Fruit fly (Drosophila melanogaster) whole organism, embryonic: Measurements from ENCODE around the gene CG46430.

Experiments
- CG11504 ChIP-seq: fragments of 200-800 bp; sonication (Bioruptor generic); optimal IDR thresholded peaks from 3 replicates; lab custom pipeline; 2019; ENCODE audit warnings: missing biosample characterization, mild to moderate bottlenecking, missing genetic modification characterization, moderate library complexity
- CG11695 ChIP-seq: fragments of 200-800 bp; sonication (Bioruptor generic); IDR thresholded peaks from 3 replicates; pipeline ENCODE4 v1.3.6; 2022; ENCODE audit warnings: missing biosample characterization, missing genetic modification characterization
- CG11696 ChIP-seq: fragments of 200-800 bp; sonication (Bioruptor generic); IDR thresholded peaks from 2 replicates; pipeline ENCODE4 v1.3.6; 2022; ENCODE audit warnings: missing biosample characterization, missing genetic modification characterization
- CG12391 ChIP-seq: fragments of 200-800 bp; sonication (Bioruptor generic); optimal IDR thresholded peaks from 3 replicates; lab custom pipeline; 2018; ENCODE audit warnings: missing biosample characterization, mild to moderate bottlenecking, missing genetic modification characterization, moderate library complexity
- CG13424 ChIP-seq: fragments of 200-800 bp; sonication (Bioruptor generic); optimal IDR thresholded peaks from 2 replicates; lab custom pipeline; 2019; ENCODE audit warnings: missing biosample characterization, mild to moderate bottlenecking, missing genetic modification characterization, moderate library complexity
- CG14050 ChIP-seq: fragments of 200-800 bp; sonication (Bioruptor generic); IDR thresholded peaks from 3 replicates; pipeline ENCODE4 v1.3.6; 2022; ENCODE audit warnings: missing biosample characterization, missing genetic modification characterization
- CG14441 ChIP-seq: fragments of 200-800 bp; sonication (Bioruptor generic); IDR thresholded peaks from 2 replicates; pipeline ENCODE4 v1.3.6; 2022; ENCODE audit warnings: missing biosample characterization, missing genetic modification characterization
- CG14667 ChIP-seq: fragments of 200-800 bp; sonication (Bioruptor generic); IDR thresholded peaks from 2 replicates; pipeline ENCODE4 v1.3.6; 2022; ENCODE audit warnings: missing biosample characterization, missing genetic modification characterization
- CG15073 ChIP-seq: fragments of 200-800 bp; sonication (Bioruptor generic); optimal IDR thresholded peaks from 2 replicates; lab custom pipeline; 2016; ENCODE audit warnings: missing biosample characterization, missing genetic modification characterization
- CG15601 ChIP-seq: fragments of 200-800 bp; sonication (Bioruptor generic); optimal IDR thresholded peaks from 3 replicates; lab custom pipeline; 2019; ENCODE audit warnings: missing biosample characterization, mild to moderate bottlenecking, missing genetic modification characterization, moderate library complexity
- CG17829 ChIP-seq: fragments of 200-800 bp; optimal IDR thresholded peaks from 2 replicates; lab custom pipeline; 2019; ENCODE audit warnings: missing biosample characterization, mild to moderate bottlenecking, missing genetic modification characterization, moderate library complexity
- CG1832 ChIP-seq: fragments of 200-800 bp; sonication (Bioruptor generic); optimal IDR thresholded peaks from 2 replicates; lab custom pipeline; 2017; ENCODE audit warnings: missing biosample characterization, mild to moderate bottlenecking, missing genetic modification characterization, inconsistent platforms
- CG18476 ChIP-seq: fragments of 200-800 bp; sonication (Bioruptor generic); optimal IDR thresholded peaks from 2 replicates; lab custom pipeline; 2016; ENCODE audit warnings: missing biosample characterization, mild to moderate bottlenecking, missing genetic modification characterization
- CG18599 ChIP-seq: fragments of 200-800 bp; sonication (Bioruptor generic); optimal IDR thresholded peaks from 3 replicates; lab custom pipeline; 2017; ENCODE audit warnings: missing biosample characterization, missing genetic modification characterization, mild to moderate bottlenecking, moderate library complexity, missing genetic modification reagents
- CG2712 ChIP-seq: fragments of 200-800 bp; optimal IDR thresholded peaks from 3 replicates; lab custom pipeline; 2019; ENCODE audit warnings: missing biosample characterization, mild to moderate bottlenecking, missing genetic modification characterization, moderate library complexity
- CG2889 ChIP-seq: fragments of 200-800 bp; sonication (Bioruptor generic); IDR thresholded peaks from 3 replicates; pipeline ENCODE4 v1.3.6; 2022; ENCODE audit warnings: missing biosample characterization, missing genetic modification characterization
- CG4282 ChIP-seq: fragments of 200-800 bp; sonication (Bioruptor generic); optimal IDR thresholded peaks from 2 replicates; lab custom pipeline; 2016; ENCODE audit warnings: missing biosample characterization, missing genetic modification characterization
- CG4707 ChIP-seq: fragments of 200-800 bp; sonication (Bioruptor generic); optimal IDR thresholded peaks from 2 replicates; lab custom pipeline; 2018; ENCODE audit warnings: missing biosample characterization, mild to moderate bottlenecking, missing genetic modification characterization, moderate library complexity
- CG8089 ChIP-seq: fragments of 200-800 bp; sonication (Bioruptor generic); optimal IDR thresholded peaks from 3 replicates; lab custom pipeline; 2016; ENCODE audit warnings: missing biosample characterization, missing genetic modification characterization
- CG8281 ChIP-seq: fragments of 200-800 bp; sonication (Bioruptor generic); optimal IDR thresholded peaks from 2 replicates; lab custom pipeline; 2018; ENCODE audit warnings: missing biosample characterization, mild to moderate bottlenecking, missing genetic modification characterization, moderate library complexity
- CTCF ChIP-seq: fragments of 200-800 bp; sonication (Bioruptor generic); optimal IDR thresholded peaks from 2 replicates; lab custom pipeline; 2017; ENCODE audit warnings: missing biosample characterization, mild to moderate bottlenecking, missing genetic modification characterization, moderate library complexity
- Deaf1 ChIP-seq: fragments of 200-800 bp; optimal IDR thresholded peaks from 3 replicates; lab custom pipeline; 2019; ENCODE audit warnings: missing biosample characterization, mild to moderate bottlenecking, missing genetic modification characterization, moderate library complexity
- Doc3 ChIP-seq: fragments of 200-800 bp; sonication (Bioruptor generic); IDR thresholded peaks from 3 replicates; pipeline ENCODE4 v1.3.6; 2022; ENCODE audit warnings: missing biosample characterization, missing genetic modification characterization; ENCODE audit not compliant: partially characterized antibody
- E2f2 ChIP-seq: fragments of 200-800 bp; sonication (Bioruptor generic); IDR thresholded peaks from 2 replicates; pipeline ENCODE4 v1.3.6; 2022; ENCODE audit warnings: missing biosample characterization, missing genetic modification characterization
- GATAe ChIP-seq: fragments of 200-800 bp; sonication (Bioruptor generic); conservative IDR thresholded peaks from 2 replicates; pipeline ENCODE4 v1.3.6; 2022; ENCODE audit warnings: missing biosample characterization, missing genetic modification characterization
- HLH54F ChIP-seq: fragments of 200-800 bp; sonication (Bioruptor generic); optimal IDR thresholded peaks from 3 replicates; lab custom pipeline; 2016; ENCODE audit warnings: missing biosample characterization, missing genetic modification characterization
- Kr ChIP-seq: fragments of 200-800 bp; sonication (Bioruptor generic); optimal IDR thresholded peaks from 2 replicates; lab custom pipeline; 2017; ENCODE audit warnings: missing biosample characterization, mild to moderate bottlenecking, missing genetic modification characterization
- MTF-1 ChIP-seq: fragments of 200-800 bp; sonication (Bioruptor generic); optimal IDR thresholded peaks from 2 replicates; lab custom pipeline; 2018; ENCODE audit warnings: missing biosample characterization, mild to moderate bottlenecking, missing genetic modification characterization, borderline replicate concordance
- Med ChIP-seq: fragments of 200-800 bp; sonication (Bioruptor generic); peaks from one replicate; lab custom pipeline; 2016; ENCODE audit warnings: missing biosample characterization, missing genetic modification characterization, mild to moderate bottlenecking, inconsistent platforms, moderate library complexity
- Nf-YA ChIP-seq: fragments of 200-800 bp; sonication (Bioruptor generic); IDR thresholded peaks from 2 replicates; pipeline ENCODE4 v1.3.6; 2022; ENCODE audit warnings: missing biosample characterization, missing genetic modification characterization
- Ptx1 ChIP-seq: fragments of 200-800 bp; sonication (Bioruptor generic); IDR thresholded peaks from 2 replicates; pipeline ENCODE4 v1.3.6; 2022; ENCODE audit warnings: missing biosample characterization, missing genetic modification characterization
- ap ChIP-seq: fragments of 200-800 bp; sonication (Bioruptor generic); IDR thresholded peaks from 2 replicates; pipeline ENCODE4 v1.3.6; 2022; ENCODE audit warnings: missing biosample characterization, missing genetic modification characterization
- az2 ChIP-seq: fragments of 200-800 bp; sonication (Bioruptor generic); optimal IDR thresholded peaks from 3 replicates; lab custom pipeline; 2016; ENCODE audit warnings: missing biosample characterization, missing genetic modification characterization
- caup ChIP-seq: fragments of 200-800 bp; sonication (Bioruptor generic); optimal IDR thresholded peaks from 3 replicates; lab custom pipeline; 2017; ENCODE audit warnings: missing biosample characterization, mild to moderate bottlenecking, missing genetic modification characterization, moderate library complexity; ENCODE audit not compliant: severe bottlenecking
- chinmo ChIP-seq: fragments of 200-800 bp; sonication (Bioruptor generic); IDR thresholded peaks from 4 replicates; pipeline ENCODE4 v1.3.6; 2022; ENCODE audit warnings: missing biosample characterization, missing genetic modification characterization; ENCODE audit not compliant: partially characterized antibody
- crol ChIP-seq: fragments of 200-800 bp; sonication (Bioruptor generic); IDR thresholded peaks from 2 replicates; pipeline ENCODE4 v1.3.6; 2022; ENCODE audit warnings: missing biosample characterization, missing genetic modification characterization
- dati ChIP-seq: fragments of 200-800 bp; sonication (Bioruptor generic); IDR thresholded peaks from 2 replicates; pipeline ENCODE4 v1.3.6; 2022; ENCODE audit warnings: missing biosample characterization, missing genetic modification characterization
- dmrt99B ChIP-seq: fragments of 200-800 bp; sonication (Bioruptor generic); optimal IDR thresholded peaks from 2 replicates; lab custom pipeline; 2018; ENCODE audit warnings: missing biosample characterization, mild to moderate bottlenecking, missing genetic modification characterization, moderate library complexity
- gce ChIP-seq: fragments of 200-800 bp; sonication (Bioruptor generic); IDR thresholded peaks from 3 replicates; pipeline ENCODE4 v1.3.6; 2022; ENCODE audit warnings: missing biosample characterization, missing genetic modification characterization
- gro ChIP-seq: fragments of 200-800 bp; sonication (Bioruptor generic); optimal IDR thresholded peaks from 2 replicates; lab custom pipeline; 2016; ENCODE audit warnings: missing biosample characterization, missing genetic modification characterization
- hkb ChIP-seq, 2 experiments: fragments of 200-800 bp in 1 of 2; fragments of >200 bp in 1 of 2; sonication (Bioruptor generic) in 1 of 2; IDR thresholded peaks in 1 of 2; optimal IDR thresholded peaks in 1 of 2; 2 replicates each; pipeline versions ENCODE4 v1.3.6 to Lab custom; 2017 to 2022; ENCODE audit warnings: missing biosample characterization in 1 of 2, missing genetic modification characterization in 1 of 2
- kay ChIP-seq: fragments of 200-800 bp; sonication (Bioruptor generic); optimal IDR thresholded peaks from 2 replicates; lab custom pipeline; 2016; ENCODE audit warnings: missing biosample characterization, missing genetic modification characterization
- mam ChIP-seq: fragments of 200-800 bp; sonication (Bioruptor generic); optimal IDR thresholded peaks from 3 replicates; lab custom pipeline; 2016; ENCODE audit warnings: missing biosample characterization, missing genetic modification characterization
- sens ChIP-seq: fragments of 200-800 bp; sonication (Bioruptor generic); peaks from one replicate; lab custom pipeline; 2016; ENCODE audit warnings: missing biosample characterization, missing genetic modification characterization
- sob ChIP-seq: fragments of 200-800 bp; sonication (Bioruptor generic); IDR thresholded peaks from 2 replicates; pipeline ENCODE4 v1.3.6; 2022; ENCODE audit warnings: missing biosample characterization, missing genetic modification characterization
- sr ChIP-seq: fragments of 200-800 bp; sonication (Bioruptor generic); IDR thresholded peaks from 3 replicates; pipeline ENCODE4 v1.3.6; 2022; ENCODE audit warnings: missing biosample characterization, missing genetic modification characterization
- stc ChIP-seq: fragments of 200-800 bp; sonication (Bioruptor generic); IDR thresholded peaks from 2 replicates; pipeline ENCODE4 v1.3.6; 2022; ENCODE audit warnings: missing biosample characterization, missing genetic modification characterization
- toy ChIP-seq: fragments of 200-800 bp; sonication (Bioruptor generic); IDR thresholded peaks from 2 replicates; pipeline ENCODE4 v1.3.6; 2022; ENCODE audit warnings: missing biosample characterization, missing genetic modification characterization
- vvl ChIP-seq: fragments of 200-800 bp; sonication (Bioruptor generic); IDR thresholded peaks from 2 replicates; pipeline ENCODE4 v1.3.6; 2022; ENCODE audit warnings: missing biosample characterization, missing genetic modification characterization
- wdn ChIP-seq: fragments of 200-800 bp; sonication (Bioruptor generic); IDR thresholded peaks from 2 replicates; pipeline ENCODE4 v1.3.6; 2022; ENCODE audit warnings: missing biosample characterization, missing genetic modification characterization
- zf30C ChIP-seq: fragments of 200-800 bp; sonication (Bioruptor generic); optimal IDR thresholded peaks from 3 replicates; lab custom pipeline; 2018; ENCODE audit warnings: missing biosample characterization, mild to moderate bottlenecking, missing genetic modification characterization

CG46430 gene

dm6 chr3L:10521624-10522023, 43.3 kb downstream of the CG46430 start (continued):
- no peak for TF ChIP-seq CG8281 (tag; lab: Kevin White, UChicago)
- TF ChIP-seq Ptx1: no peak
- peak; percentile 2 for TF ChIP-seq sens (GFP tag; lab: Kevin White, UChicago)
- peak; percentile 17 for TF ChIP-seq Deaf1 (tag; lab: Kevin White, UChicago)
- TF ChIP-seq CG17829 (tag; lab: Kevin White, UChicago): no peak
- TF ChIP-seq dati (GFP tag; lab: Robert Waterston, UW): no peak
- 0 out of 4 replicates have a peak, but pooled peaks have one; percentile 24 for TF ChIP-seq chinmo
- TF ChIP-seq CG15601 (tag; lab: Kevin White, UChicago): no peak
- no peak for TF ChIP-seq ap (GFP tag; lab: Robert Waterston, UW)
- no peak for TF ChIP-seq E2f2
- TF ChIP-seq CG4707: no peak
- no peak for TF ChIP-seq CG12391 (tag; lab: Kevin White, UChicago)
- TF ChIP-seq CG8089 (GFP tag; lab: Kevin White, UChicago): no peak
- no peak for TF ChIP-seq kay (GFP tag; lab: Kevin White, UChicago)
- TF ChIP-seq mam (GFP tag; lab: Kevin White, UChicago): no peak
- TF ChIP-seq caup (GFP tag; lab: Kevin White, UChicago): no peak
- no peak for TF ChIP-seq CG14667 (GFP tag; lab: Robert Waterston, UW)
- TF ChIP-seq gce: no peak
- TF ChIP-seq CG18476 (GFP tag; lab: Kevin White, UChicago): peak; percentile 41
- TF ChIP-seq CG1832: peak; percentile 41
- no peak for TF ChIP-seq CTCF
- TF ChIP-seq Doc3 (GFP tag; lab: Robert Waterston, UW): no peak
- TF ChIP-seq az2 (GFP tag; lab: Kevin White, UChicago): no peak
- TF ChIP-seq CG2889: no peak
- TF ChIP-seq sr (GFP tag; lab: Robert Waterston, UW): peak; percentile 51; the same call in 1 of the 3 replicates
- no peak for TF ChIP-seq dmrt99B
- no peak for TF ChIP-seq Nf-YA (GFP tag; lab: Robert Waterston, UW)
- TF ChIP-seq HLH54F (GFP tag; lab: Kevin White, UChicago): no peak
- no peak for TF ChIP-seq Kr (GFP tag; lab: Kevin White, UChicago)
- no peak for TF ChIP-seq zf30C (GFP tag; lab: Kevin White, UChicago)
- no peak for TF ChIP-seq CG2712
- TF ChIP-seq crol (GFP tag; lab: Robert Waterston, UW): peak; percentile 77
- no peak for TF ChIP-seq GATAe (GFP tag; lab: Robert Waterston, UW)
- no peak for TF ChIP-seq gro (GFP tag; lab: Kevin White, UChicago)
- peak; percentile 28; the same call in 1 of the 2 replicates for TF ChIP-seq stc (GFP tag; lab: Robert Waterston, UW)
- TF ChIP-seq Med (GFP tag; lab: Kevin White, UChicago): peak; percentile 33
- no peak for TF ChIP-seq wdn (GFP tag; lab: Robert Waterston, UW)
- no peak for TF ChIP-seq CG11696 (GFP tag; lab: Robert Waterston, UW)

DNA sequence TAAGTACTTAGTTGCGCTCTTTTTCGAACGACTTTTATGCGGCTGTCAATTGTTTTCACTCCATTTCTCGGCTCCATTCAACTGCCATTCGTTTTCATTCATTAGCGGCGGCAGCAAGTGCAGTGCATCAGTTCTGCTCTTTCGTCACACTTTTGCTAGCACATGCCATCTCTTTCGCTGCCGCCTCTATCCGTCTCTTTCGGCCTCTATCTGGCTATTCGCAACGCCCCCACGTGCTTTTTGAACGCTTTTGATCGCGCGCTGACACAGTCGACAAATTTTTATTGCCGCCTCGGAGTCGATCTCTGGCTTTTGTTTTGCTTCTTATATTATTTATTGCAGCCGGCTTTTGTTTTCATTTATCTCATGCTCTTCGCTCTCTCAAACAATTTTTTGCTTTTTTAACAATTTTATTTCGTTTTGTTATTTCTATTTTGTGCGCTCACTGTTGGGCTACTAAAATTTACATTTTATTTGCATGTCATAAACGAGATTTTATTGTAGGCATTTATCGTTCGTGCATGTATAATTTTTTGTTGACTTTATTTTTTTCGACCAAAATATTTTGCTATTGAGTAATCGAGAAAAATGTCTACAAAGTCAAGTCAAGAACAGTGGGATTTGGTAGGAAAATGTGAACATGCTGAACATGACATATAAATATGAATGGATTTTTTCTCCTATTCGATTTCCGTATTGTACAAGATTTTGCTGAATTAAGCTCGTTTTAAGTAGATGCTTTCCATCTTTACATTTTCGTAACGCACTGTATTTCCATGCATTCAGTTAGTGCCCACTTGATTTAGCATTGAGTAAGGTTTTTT, 44.3 kb downstream of the CG46430 start:
- TF ChIP-seq sob (GFP tag; lab: Robert Waterston, UW) (peak; percentile 25; the same call in 1 of the 2 replicates), CG18599 (GFP tag; lab: Kevin White, UChicago) (no peak), MTF-1 (GFP tag; lab: Kevin White, UChicago) (no peak), vvl (GFP tag; lab: Robert Waterston, UW) (peak; percentile 23; the same call in 1 of the 2 replicates), CG15073 (GFP tag; lab: Kevin White, UChicago) (no peak), CG14050 (peak; percentile 10; the same call in 1 of the 3 replicates), CG11695 (GFP tag; lab: Robert Waterston, UW) (peak; percentile 68; the same call in 1 of the 3 replicates), CG17829 (tag; lab: Kevin White, UChicago) (no peak), toy (GFP tag; lab: Robert Waterston, UW) (no peak), CG14441 (GFP tag; lab: Robert Waterston, UW) (peak; percentile 62), kay (GFP tag; lab: Kevin White, UChicago) (no peak), CG4282 (GFP tag; lab: Kevin White, UChicago) (no peak), CG11504 (tag; lab: Kevin White, UChicago) (peak; percentile 52), hkb (optimal IDR thresholded peaks at IDR 0.05; lab: Kevin White, UChicago) (no peak), hkb (GFP tag; IDR thresholded peaks at IDR 0.05; lab: Robert Waterston, UW) (peak; percentile 33; the same call in 1 of the 2 replicates), CG13424 (peak; percentile 36)
